Fruit fly (Drosophila melanogaster) whole organism, adult: Measurements from ENCODE around the gene Pex19.

Experiments
- CG11617 ChIP-seq: fragments of 200-800 bp; sonication (Bioruptor generic); optimal IDR thresholded peaks from 2 replicates; lab custom pipeline; 2017; ENCODE audit warnings: mild to moderate bottlenecking, missing biosample characterization, missing genetic modification reagents, missing genetic modification characterization
- CG14711 ChIP-seq: fragments of 200-800 bp; sonication (Bioruptor generic); optimal IDR thresholded peaks from 2 replicates; lab custom pipeline; 2018; ENCODE audit warnings: missing biosample characterization, mild to moderate bottlenecking, missing genetic modification characterization, moderate library complexity
- CG1620 ChIP-seq: fragments of 200-800 bp; sonication (Bioruptor generic); optimal IDR thresholded peaks from 2 replicates; lab custom pipeline; 2016; ENCODE audit warnings: missing biosample characterization, missing genetic modification characterization
- CG33017 ChIP-seq: fragments of 200-800 bp; sonication (Bioruptor generic); optimal IDR thresholded peaks from 2 replicates; lab custom pipeline; 2018; ENCODE audit warnings: missing biosample characterization, mild to moderate bottlenecking, missing genetic modification characterization, moderate library complexity
- cic ChIP-seq: fragments of 200-800 bp; sonication (Bioruptor generic); optimal IDR thresholded peaks from 2 replicates; lab custom pipeline; 2017; ENCODE audit warnings: missing biosample characterization, mild to moderate bottlenecking, missing genetic modification characterization, moderate library complexity
- kay ChIP-seq: fragments of 200-800 bp; sonication (Bioruptor generic); peaks from one replicate; lab custom pipeline; 2016; ENCODE audit warnings: missing biosample characterization, missing genetic modification characterization, borderline replicate concordance
- ovo ChIP-seq: fragments of 200-800 bp; sonication (Bioruptor generic); optimal IDR thresholded peaks from 2 replicates; lab custom pipeline; 2016; ENCODE audit warnings: missing biosample characterization, missing genetic modification characterization

DNA sequence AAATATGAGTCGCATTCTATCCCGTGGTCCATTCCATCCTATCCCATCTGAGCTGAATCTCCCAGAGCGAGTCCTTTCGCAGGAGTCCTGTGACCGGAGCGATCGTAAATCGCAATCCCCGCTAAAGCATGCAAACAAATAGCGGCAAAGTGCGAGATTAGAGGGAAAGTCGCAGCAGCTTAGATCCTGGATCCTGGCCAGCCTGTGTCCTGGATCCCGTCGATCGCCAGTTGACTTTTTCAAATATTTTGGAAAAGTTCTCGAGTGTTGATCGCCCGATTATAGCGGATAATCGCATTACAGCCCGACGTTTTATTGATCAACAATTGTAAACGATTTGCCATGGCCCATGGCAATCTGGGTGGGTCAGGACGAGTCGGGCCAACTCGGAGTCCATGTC is 2.5 kb upstream of the Pex19 start:
- TF ChIP-seq CG11617 (GFP tag; lab: Kevin White, UChicago) (no peak), CG14711 (tag; lab: Kevin White, UChicago) (no peak), CG33017 (tag; lab: Kevin White, UChicago) (no peak), ovo (GFP tag; lab: Kevin White, UChicago) (no peak), cic (GFP tag; lab: Kevin White, UChicago) (no peak), kay (GFP tag; lab: Kevin White, UChicago) (no peak), CG1620 (GFP tag; lab: Kevin White, UChicago) (no peak)
